Worm (Caenorhabditis elegans) whole organism, mixed stage, embryonic: ENCODE measurements around the gene F53F4.2.

ENCODE experiments used
- M03D4.4 ChIP-seq: sonication (generic microtip); optimal IDR thresholded peaks from 2 replicates; lab custom pipeline; 2017; ENCODE audit warnings: mild to moderate bottlenecking, missing genetic modification characterization, missing compliant biosample characterization
- bed-3 ChIP-seq: fragments of 200-800 bp; sonication (Bioruptor generic); optimal IDR thresholded peaks from 3 replicates; lab custom pipeline; 2018; ENCODE audit warnings: mild to moderate bottlenecking, missing genetic modification characterization, moderate library complexity, missing compliant biosample characterization
- blmp-1 ChIP-seq: fragments of 150-350 bp; optimal IDR thresholded peaks from 2 replicates; lab custom pipeline; 2014; ENCODE audit warnings: missing biosample characterization, missing genetic modification characterization
- ceh-39 ChIP-seq: fragments of 150-350 bp; optimal IDR thresholded peaks from 2 replicates; lab custom pipeline; 2014; ENCODE audit warnings: missing biosample characterization, missing genetic modification characterization
- ceh-43 ChIP-seq: fragments of 200-800 bp; sonication (Bioruptor generic); optimal IDR thresholded peaks from 2 replicates; lab custom pipeline; 2018; ENCODE audit warnings: mild to moderate bottlenecking, missing genetic modification characterization, moderate library complexity, missing compliant biosample characterization
- ceh-83 ChIP-seq: fragments of 200-800 bp; sonication (Bioruptor generic); optimal IDR thresholded peaks from 2 replicates; lab custom pipeline; 2018; ENCODE audit warnings: mild to moderate bottlenecking, missing genetic modification characterization, missing compliant biosample characterization
- ces-1 ChIP-seq: fragments of 150-350 bp; optimal IDR thresholded peaks from 2 replicates; lab custom pipeline; 2014; ENCODE audit warnings: missing biosample characterization, missing genetic modification reagents, missing genetic modification characterization
- cnd-1 ChIP-seq: fragments of 200-800 bp; sonication (Bioruptor generic); optimal IDR thresholded peaks from 2 replicates; lab custom pipeline; 2018; ENCODE audit warnings: mild to moderate bottlenecking, missing genetic modification characterization, missing compliant biosample characterization
- drap-1 ChIP-seq: fragments of 200-800 bp; sonication (Bioruptor generic); optimal IDR thresholded peaks from 3 replicates; lab custom pipeline; 2018; ENCODE audit warnings: mild to moderate bottlenecking, missing genetic modification characterization, missing compliant biosample characterization
- elt-1 ChIP-seq: sonication (generic microtip); optimal IDR thresholded peaks from 2 replicates; lab custom pipeline; 2017; ENCODE audit warnings: missing genetic modification characterization, mild to moderate bottlenecking, missing compliant biosample characterization, antibody characterized with exemption, moderate library complexity, borderline replicate concordance; ENCODE audit not compliant: insufficient read depth
- elt-3 ChIP-seq: fragments of 150-350 bp; optimal IDR thresholded peaks from 2 replicates; lab custom pipeline; 2014; ENCODE audit warnings: missing biosample characterization, missing genetic modification characterization
- ham-2 ChIP-seq: fragments of 200-800 bp; sonication (Bioruptor generic); optimal IDR thresholded peaks from 2 replicates; lab custom pipeline; 2018; ENCODE audit warnings: mild to moderate bottlenecking, missing genetic modification characterization, missing compliant biosample characterization
- hlh-1 ChIP-seq: fragments of 150-350 bp; optimal IDR thresholded peaks from 2 replicates; lab custom pipeline; 2014; ENCODE audit warnings: missing biosample characterization, missing genetic modification reagents, missing genetic modification characterization
- lsy-2 ChIP-seq: fragments of 150-350 bp; optimal IDR thresholded peaks from 2 replicates; lab custom pipeline; 2014; ENCODE audit warnings: missing biosample characterization, missing genetic modification characterization
- mep-1 ChIP-seq: fragments of 150-350 bp; optimal IDR thresholded peaks from 2 replicates; lab custom pipeline; 2017; ENCODE audit warnings: missing biosample characterization, missing genetic modification reagents, missing genetic modification characterization, inconsistent platforms
- mls-2 ChIP-seq: sonication (generic microtip); optimal IDR thresholded peaks from 2 replicates; lab custom pipeline; 2016; ENCODE audit warnings: mild to moderate bottlenecking, missing genetic modification characterization, moderate library complexity, missing compliant biosample characterization
- nhr-2 ChIP-seq: fragments of 150-350 bp; optimal IDR thresholded peaks from 2 replicates; lab custom pipeline; 2014; ENCODE audit warnings: missing biosample characterization, missing genetic modification characterization
- nhr-237 ChIP-seq: fragments of 150-350 bp; optimal IDR thresholded peaks from 2 replicates; lab custom pipeline; 2014; ENCODE audit warnings: missing biosample characterization, missing genetic modification characterization
- nhr-76 ChIP-seq: sonication (generic microtip); optimal IDR thresholded peaks from 2 replicates; lab custom pipeline; 2017; ENCODE audit warnings: missing biosample characterization, missing genetic modification characterization
- pha-4 ChIP-seq: fragments of 150-350 bp; optimal IDR thresholded peaks from 2 replicates; lab custom pipeline; 2018; ENCODE audit warnings: missing biosample characterization, missing genetic modification reagents, missing genetic modification characterization
- sem-2 ChIP-seq: fragments of 200-800 bp; sonication (Bioruptor generic); optimal IDR thresholded peaks from 2 replicates; lab custom pipeline; 2018; ENCODE audit warnings: mild to moderate bottlenecking, missing genetic modification characterization, missing compliant biosample characterization
- snpc-4 ChIP-seq: fragments of 150-350 bp; optimal IDR thresholded peaks from 2 replicates; lab custom pipeline; 2014; ENCODE audit warnings: missing biosample characterization, missing genetic modification characterization
- sptf-1 ChIP-seq: sonication (generic microtip); optimal IDR thresholded peaks from 2 replicates; lab custom pipeline; 2017; ENCODE audit warnings: mild to moderate bottlenecking, missing genetic modification characterization, moderate library complexity, missing compliant biosample characterization
- tbx-8 ChIP-seq: fragments of 200-800 bp; sonication (Bioruptor generic); optimal IDR thresholded peaks from 2 replicates; lab custom pipeline; 2018; ENCODE audit warnings: mild to moderate bottlenecking, missing genetic modification characterization, moderate library complexity, missing compliant biosample characterization
- unc-39 ChIP-seq: fragments of 150-350 bp; optimal IDR thresholded peaks from 2 replicates; lab custom pipeline; 2014; ENCODE audit warnings: missing biosample characterization, missing genetic modification characterization
- unc-62 ChIP-seq: fragments of 150-350 bp; optimal IDR thresholded peaks from 2 replicates; lab custom pipeline; 2014; ENCODE audit warnings: missing biosample characterization, missing genetic modification reagents, missing genetic modification characterization
- ztf-11 ChIP-seq: fragments of 150-350 bp; optimal IDR thresholded peaks from 2 replicates; lab custom pipeline; 2014; ENCODE audit warnings: missing biosample characterization, missing genetic modification characterization

Gene F53F4.2

DNA sequence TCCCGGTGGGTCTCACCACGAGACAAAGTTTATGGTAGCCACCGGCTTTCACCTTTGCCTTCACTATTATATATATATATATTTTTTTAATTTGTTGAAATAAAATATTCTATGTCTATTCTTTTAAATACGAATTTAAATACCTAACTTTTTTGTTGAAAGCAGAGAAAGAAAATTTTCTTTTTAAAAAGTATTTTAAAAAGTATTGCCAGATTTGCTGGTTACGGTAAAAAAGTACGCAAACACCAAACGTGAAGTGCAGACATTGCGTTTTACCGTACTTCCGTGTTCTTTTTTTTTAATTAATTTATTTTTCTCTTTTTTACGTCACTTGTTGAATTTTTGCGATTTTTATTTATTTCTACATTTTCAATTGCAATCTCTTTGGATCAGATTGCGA, 29.4 kb downstream of the F53F4.2 start, which contains the start of gene C56A3.8:
Gene C56A3.8, plus strand, starts transcription at position 301 of the 400 bp plus-strand sequence.
- no peak for TF ChIP-seq nhr-76 (tag; lab: Kevin White, UChicago)
- no peak for TF ChIP-seq nhr-2 (tag; lab: Kevin White, UChicago)
- no peak for TF ChIP-seq elt-1 (tag; lab: Kevin White, UChicago)
- TF ChIP-seq mep-1 (tag; lab: Kevin White, UChicago) = no peak
- TF ChIP-seq drap-1 = no peak
- TF ChIP-seq sptf-1 = no peak
- TF ChIP-seq sem-2 (GFP tag; lab: Kevin White, UChicago) = no peak
- TF ChIP-seq ceh-43 = no peak
- TF ChIP-seq hlh-1 (tag; lab: Kevin White, UChicago) = no peak
- TF ChIP-seq tbx-8 (GFP tag; lab: Kevin White, UChicago) = no peak
- no peak for TF ChIP-seq cnd-1
- no peak for TF ChIP-seq unc-39 (tag; lab: Kevin White, UChicago)
- no peak for TF ChIP-seq mls-2 (tag; lab: Kevin White, UChicago)
- no peak for TF ChIP-seq ham-2 (GFP tag; lab: Kevin White, UChicago)
- no peak for TF ChIP-seq ces-1 (GFP tag; lab: Kevin White, UChicago)
- no peak for TF ChIP-seq blmp-1

DNA sequence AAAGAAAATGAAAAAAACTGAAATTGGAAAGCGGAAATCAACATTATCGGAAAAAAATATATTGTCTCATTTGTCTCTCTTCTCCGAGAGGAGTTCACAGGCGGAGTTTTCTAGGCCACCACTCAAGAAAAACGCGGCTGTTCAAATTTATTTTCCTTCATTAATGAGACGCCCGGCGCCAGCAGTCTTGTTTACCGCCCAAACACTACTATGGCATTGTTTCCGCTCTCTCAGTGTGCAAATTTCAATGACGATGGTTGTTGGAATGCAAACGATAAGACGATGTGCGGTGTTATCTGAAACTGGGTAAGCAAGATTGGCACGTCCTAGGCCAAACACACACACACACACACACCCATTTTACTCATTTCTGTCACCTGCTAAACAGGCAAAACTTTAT, 32.6 kb downstream of the F53F4.2 start, which contains the start of gene cav-2:
Gene cav-2, plus strand, starts transcription at position 359 of the 400 bp plus-strand sequence.
- TF ChIP-seq ceh-83 (GFP tag; lab: Kevin White, UChicago) = no peak
- peak; percentile 46 for TF ChIP-seq pha-4 (tag; lab: Kevin White, UChicago)
- TF ChIP-seq ztf-11 (tag; lab: Kevin White, UChicago) = no peak
- peak; percentile 65 for TF ChIP-seq sptf-1
- TF ChIP-seq hlh-1 (tag; lab: Kevin White, UChicago) = peak; percentile 28
- TF ChIP-seq ces-1 (GFP tag; lab: Kevin White, UChicago) = peak; percentile 75
- TF ChIP-seq mep-1 (tag; lab: Kevin White, UChicago) = peak; percentile 35
- TF ChIP-seq nhr-237 = peak; percentile 53
- peak; percentile 19 for TF ChIP-seq ceh-39 (tag; lab: Kevin White, UChicago)
- TF ChIP-seq unc-62 (GFP tag; lab: Kevin White, UChicago) = no peak
- TF ChIP-seq lsy-2 = peak; percentile 46
- peak; percentile 11 for TF ChIP-seq mls-2 (tag; lab: Kevin White, UChicago)

DNA sequence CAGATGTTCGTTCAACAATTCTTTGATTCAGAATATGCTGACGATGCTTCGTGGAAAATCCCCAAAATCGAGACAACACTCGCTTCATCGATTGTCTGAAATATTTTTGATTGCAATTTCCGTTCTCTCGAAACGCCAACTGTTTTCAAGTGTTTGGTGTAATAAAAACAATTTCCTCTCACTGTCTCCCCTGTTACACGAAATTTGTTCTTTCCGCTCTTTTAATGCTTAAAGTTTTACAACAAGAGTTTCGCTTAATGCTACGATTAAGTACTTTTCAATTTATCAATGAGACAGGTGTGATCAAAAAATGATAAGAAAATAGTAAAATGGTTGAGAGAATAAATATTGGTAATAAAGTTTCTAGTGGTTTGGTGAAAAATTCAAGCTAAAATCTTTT, 33.1 kb downstream of the F53F4.2 start, which contains the start of gene C56A3.6:
Gene C56A3.6, minus strand, starts transcription at position 101 of the 400 bp plus-strand sequence.
- TF ChIP-seq bed-3 (GFP tag; lab: Kevin White, UChicago) (no peak), hlh-1 (tag; lab: Kevin White, UChicago) (peak; percentile 16), pha-4 (tag; lab: Kevin White, UChicago) (no peak), nhr-76 (tag; lab: Kevin White, UChicago) (no peak), lsy-2 (no peak)

DNA sequence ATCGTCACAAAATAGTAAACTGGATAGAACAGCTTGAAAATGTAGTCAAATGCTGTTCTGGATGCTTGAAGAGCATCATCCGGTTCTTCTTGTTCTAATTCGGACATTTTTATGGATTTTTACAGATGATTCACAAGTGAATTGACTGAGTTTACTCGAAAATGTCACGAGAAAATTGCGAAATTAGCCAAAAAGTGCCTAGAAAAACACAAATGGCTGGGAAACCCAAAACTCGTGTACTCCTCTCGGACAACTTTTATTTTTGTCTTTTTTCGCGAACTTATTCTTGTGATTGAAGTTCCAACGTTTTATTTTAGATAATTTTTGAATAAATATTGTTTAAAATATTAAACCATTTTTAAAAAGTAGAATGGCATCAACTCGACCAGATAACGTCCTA, 37.8 kb downstream of the F53F4.2 start, which contains the start of the genes C56A3.4 and C56A3.5:
Gene C56A3.4, minus strand, starts transcription at position 154 of the 400 bp plus-strand sequence.
Gene C56A3.5, plus strand, starts transcription at position 367 of the 400 bp plus-strand sequence.
- TF ChIP-seq ceh-83 (GFP tag; lab: Kevin White, UChicago) (no peak), snpc-4 (no peak), elt-3 (tag; lab: Kevin White, UChicago) (no peak), ces-1 (GFP tag; lab: Kevin White, UChicago) (peak; percentile 22), M03D4.4 (tag; lab: Kevin White, UChicago) (no peak), blmp-1 (no peak)
